Worm (Caenorhabditis elegans) whole organism, L4 larva: ENCODE results near the gene C49F8.15.

Source experiments
- F10B5.3 ChIP-seq: sonication (generic microtip); optimal IDR thresholded peaks from 2 replicates; lab custom pipeline; 2016; ENCODE audit warnings: mild to moderate bottlenecking, missing genetic modification characterization, missing compliant biosample characterization
- T20F7.1 ChIP-seq: fragments of 200-800 bp; sonication (Bioruptor generic); optimal IDR thresholded peaks from 2 replicates; lab custom pipeline; 2018; ENCODE audit warnings: mild to moderate bottlenecking, missing genetic modification characterization, missing compliant biosample characterization
- Y5F2A.4 ChIP-seq: fragments of 200-800 bp; sonication (Bioruptor generic); optimal IDR thresholded peaks from 2 replicates; lab custom pipeline; 2018; ENCODE audit warnings: mild to moderate bottlenecking, missing genetic modification characterization, missing compliant biosample characterization
- daf-16 ChIP-seq, 3 experiments: sonication (generic microtip); optimal IDR thresholded peaks; 2 replicates each; lab custom pipeline; 2016 to 2017; ENCODE audit warnings: missing genetic modification characterization in 3 of 3, missing genetic modification reagents in 3 of 3, mild to moderate bottlenecking in 2 of 3, missing compliant biosample characterization in 2 of 3, missing biosample characterization in 1 of 3, moderate library complexity in 1 of 3
- daf-8 ChIP-seq: fragments of 200-800 bp; sonication (Bioruptor generic); IDR thresholded peaks from 2 replicates; pipeline ENCODE4 v1.3.6; 2022; ENCODE audit warnings: missing genetic modification characterization, missing compliant biosample characterization
- dmd-6 ChIP-seq: fragments of 200-800 bp; sonication (Bioruptor generic); IDR thresholded peaks from 2 replicates; pipeline ENCODE4 v1.3.6; 2022; ENCODE audit warnings: missing genetic modification reagents, missing genetic modification characterization, missing compliant biosample characterization
- dpl-1 ChIP-seq: fragments of 150-350 bp; optimal IDR thresholded peaks from 2 replicates; lab custom pipeline; 2014; ENCODE audit warnings: missing biosample characterization, missing genetic modification reagents, missing genetic modification characterization
- dve-1 ChIP-seq: sonication (generic microtip); optimal IDR thresholded peaks from 2 replicates; lab custom pipeline; 2017; ENCODE audit warnings: antibody characterized with exemption, mild to moderate bottlenecking, missing genetic modification characterization, missing compliant biosample characterization; ENCODE audit not compliant: insufficient read depth
- hlh-11 ChIP-seq: fragments of 200-800 bp; sonication (Bioruptor generic); optimal IDR thresholded peaks from 2 replicates; lab custom pipeline; 2018; ENCODE audit warnings: mild to moderate bottlenecking, missing genetic modification characterization, missing compliant biosample characterization
- hlh-30 ChIP-seq: sonication (generic microtip); optimal IDR thresholded peaks from 2 replicates; lab custom pipeline; 2017; ENCODE audit warnings: antibody characterized with exemption, mild to moderate bottlenecking, missing genetic modification characterization, missing compliant biosample characterization; ENCODE audit not compliant: insufficient read depth
- lin-1 ChIP-seq: fragments of 200-800 bp; sonication (Bioruptor generic); IDR thresholded peaks from 2 replicates; pipeline ENCODE4 v1.3.6; 2022; ENCODE audit warnings: missing genetic modification reagents, missing genetic modification characterization, missing compliant biosample characterization
- lin-15B ChIP-seq: fragments of 150-350 bp; sonication (generic microtip); optimal IDR thresholded peaks from 3 replicates; lab custom pipeline; 2014; ENCODE audit warnings: missing biosample characterization, missing genetic modification characterization
- lin-38 ChIP-seq: fragments of 200-800 bp; sonication (Bioruptor generic); IDR thresholded peaks from 2 replicates; pipeline ENCODE4 v1.3.6; 2022; ENCODE audit warnings: missing genetic modification reagents, missing genetic modification characterization, missing compliant biosample characterization
- lsy-2 ChIP-seq, 2 experiments: fragments of 150-350 bp in 1 of 2; sonication (generic microtip) in 1 of 2; optimal IDR thresholded peaks; 2 replicates each; lab custom pipeline; 2014 to 2017; ENCODE audit warnings: missing biosample characterization in 2 of 2, missing genetic modification characterization in 2 of 2
- madf-5 ChIP-seq, 2 experiments: fragments of 200-800 bp; sonication (Bioruptor generic); IDR thresholded peaks; 2 replicates each; pipeline ENCODE4 v1.3.6; 2022; ENCODE audit warnings: missing compliant biosample characterization in 2 of 2, missing genetic modification characterization in 2 of 2
- mdl-1 ChIP-seq, 2 experiments: fragments of 150-350 bp in 1 of 2; sonication (generic microtip) in 1 of 2; optimal IDR thresholded peaks; 2 replicates each; lab custom pipeline; 2014 to 2017; ENCODE audit warnings: missing biosample characterization in 2 of 2, missing genetic modification characterization in 2 of 2
- mes-2 ChIP-seq: sonication (generic microtip); optimal IDR thresholded peaks from 2 replicates; lab custom pipeline; 2016; ENCODE audit warnings: missing genotype, mild to moderate bottlenecking, missing genetic modification characterization, missing compliant biosample characterization; ENCODE audit not compliant: poor library complexity, severe bottlenecking
- mxl-2 ChIP-seq: fragments of 200-800 bp; sonication (Bioruptor generic); conservative IDR thresholded peaks from 2 replicates; pipeline ENCODE4 v1.3.6; 2022; ENCODE audit warnings: missing genetic modification reagents, missing genetic modification characterization, missing compliant biosample characterization
- mxl-3 ChIP-seq: fragments of 200-800 bp; sonication (Bioruptor generic); optimal IDR thresholded peaks from 2 replicates; lab custom pipeline; 2018; ENCODE audit warnings: mild to moderate bottlenecking, missing genetic modification characterization, missing compliant biosample characterization
- nhr-102 ChIP-seq: sonication (generic microtip); optimal IDR thresholded peaks from 2 replicates; lab custom pipeline; 2016; ENCODE audit warnings: mild to moderate bottlenecking, missing genetic modification characterization, moderate library complexity, missing compliant biosample characterization
- nhr-11 ChIP-seq: fragments of 150-350 bp; optimal IDR thresholded peaks from 2 replicates; lab custom pipeline; 2014; ENCODE audit warnings: missing biosample characterization, missing genetic modification characterization
- nhr-28 ChIP-seq: fragments of 150-350 bp; optimal IDR thresholded peaks from 2 replicates; lab custom pipeline; 2014; ENCODE audit warnings: missing biosample characterization, missing genetic modification characterization
- nhr-48 ChIP-seq: sonication (generic microtip); optimal IDR thresholded peaks from 2 replicates; lab custom pipeline; 2016; ENCODE audit warnings: mild to moderate bottlenecking, missing genetic modification characterization, missing compliant biosample characterization
- nhr-77 ChIP-seq: fragments of 150-350 bp; optimal IDR thresholded peaks from 2 replicates; lab custom pipeline; 2014; ENCODE audit warnings: missing biosample characterization, missing genetic modification characterization
- php-3 ChIP-seq: fragments of 200-800 bp; sonication (Bioruptor generic); IDR thresholded peaks from 2 replicates; pipeline ENCODE4 v1.3.6; 2022; ENCODE audit warnings: missing genetic modification reagents, missing genetic modification characterization, missing compliant biosample characterization
- pqm-1 ChIP-seq: sonication (generic microtip); optimal IDR thresholded peaks from 2 replicates; lab custom pipeline; 2017; ENCODE audit warnings: missing biosample characterization, missing genetic modification characterization
- sdz-12 ChIP-seq: fragments of 200-800 bp; sonication (Bioruptor generic); optimal IDR thresholded peaks from 2 replicates; lab custom pipeline; 2018; ENCODE audit warnings: mild to moderate bottlenecking, missing genetic modification characterization, missing compliant biosample characterization
- spr-3 ChIP-seq: fragments of 200-800 bp; sonication (Bioruptor generic); optimal IDR thresholded peaks from 2 replicates; lab custom pipeline; 2018; ENCODE audit warnings: mild to moderate bottlenecking, missing genetic modification characterization, missing compliant biosample characterization
- tag-97 ChIP-seq: fragments of 200-800 bp; sonication (Bioruptor generic); IDR thresholded peaks from 2 replicates; pipeline ENCODE4 v1.3.6; 2022; ENCODE audit warnings: missing genetic modification characterization, missing compliant biosample characterization
- tra-1 ChIP-seq: fragments of 200-800 bp; sonication (Bioruptor generic); IDR thresholded peaks from 2 replicates; pipeline ENCODE4 v1.3.6; 2022; ENCODE audit warnings: missing genetic modification reagents, missing genetic modification characterization, missing compliant biosample characterization
- unc-62 ChIP-seq, 3 experiments: fragments of 150-350 bp in 1 of 3; sonication (generic microtip); optimal IDR thresholded peaks in 2 of 3; peaks in 1 of 3; 1 replicate in 1 of 3; 2 replicates in 2 of 3; lab custom pipeline; 2014 to 2017; ENCODE audit warnings: missing biosample characterization in 3 of 3, missing genetic modification characterization in 3 of 3, missing genetic modification reagents in 3 of 3, missing genotype in 1 of 3

The C49F8.15 gene

ce11 chrX:13341853-13342252 is 20.5 kb downstream of the C49F8.15 start (continued):
- no peak for TF ChIP-seq lin-15B (tag; lab: Kevin White, UChicago)
- TF ChIP-seq lsy-2 (tag; optimal IDR thresholded peaks at IDR 0.05; lab: Kevin White, UChicago): no peak
- TF ChIP-seq dmd-6 (GFP tag; lab: Robert Waterston, UW): peak; percentile 62

ce11 chrX:13340970-13341369 is 21.4 kb downstream of the C49F8.15 start:
- TF ChIP-seq hlh-11 (peak; percentile 67), dpl-1 (GFP tag; lab: Kevin White, UChicago) (no peak), daf-16 (GFP tag; optimal IDR thresholded peaks at IDR 0.05; lab: Kevin White, UChicago) (peak in 1 of 2 experiments; percentile 81), daf-16 (tag; optimal IDR thresholded peaks at IDR 0.05; lab: Kevin White, UChicago) (no peak), unc-62 (GFP tag; optimal IDR thresholded peaks at IDR 0.05 in 1 of 2; lab: Kevin White, UChicago) (peak in 1 of 2 experiments; percentile 85), unc-62 (tag; optimal IDR thresholded peaks at IDR 0.05; lab: Kevin White, UChicago) (no peak), madf-5 (GFP tag; IDR thresholded peaks at IDR 0.05; lab: Robert Waterston, UW) (no peak), mxl-3 (GFP tag; lab: Kevin White, UChicago) (no peak), nhr-11 (tag; lab: Kevin White, UChicago) (peak; percentile 25), hlh-30 (peak; percentile 46)

- no peak for TF ChIP-seq daf-8 (GFP tag; lab: Robert Waterston, UW)
- no peak for TF ChIP-seq lsy-2 (tag; optimal IDR thresholded peaks at IDR 0.05; lab: Kevin White, UChicago)
- TF ChIP-seq T20F7.1 (GFP tag; lab: Kevin White, UChicago): no peak
- 0 out of 2 replicates have a peak, but pooled peaks have one; percentile 35 for TF ChIP-seq lin-1
- TF ChIP-seq daf-16 (GFP tag; optimal IDR thresholded peaks at IDR 0.05; lab: Kevin White, UChicago): peak in 1 of 2 experiments; percentile 49
- TF ChIP-seq daf-16 (tag; optimal IDR thresholded peaks at IDR 0.05; lab: Kevin White, UChicago): peak; percentile 75
- peak; percentile 37; the same call in 1 of the 2 replicates for TF ChIP-seq php-3 (GFP tag; lab: Robert Waterston, UW)
- no peak for TF ChIP-seq mxl-2 (GFP tag; lab: Robert Waterston, UW)
- TF ChIP-seq nhr-48 (tag; lab: Kevin White, UChicago): peak; percentile 76
- TF ChIP-seq pqm-1: peak; percentile 68
- TF ChIP-seq spr-3 (GFP tag; lab: Kevin White, UChicago): no peak
- peak; percentile 72 for TF ChIP-seq dve-1
- TF ChIP-seq nhr-28 (tag; lab: Kevin White, UChicago): peak; percentile 58
- TF ChIP-seq F10B5.3 (tag; lab: Kevin White, UChicago): no peak
- no peak for TF ChIP-seq tag-97 (GFP tag; lab: Robert Waterston, UW)
- TF ChIP-seq dmd-6 (GFP tag; lab: Robert Waterston, UW): peak; percentile 80
- peak; percentile 46 for TF ChIP-seq nhr-102 (tag; lab: Kevin White, UChicago)
- peak; percentile 70 for TF ChIP-seq hlh-11
- TF ChIP-seq, all 104 proteins: peak for 10
Measured at ce11 chrX:13339029-13339626, 23.3 kb downstream of the C49F8.15 start.

ce11 chrX:13337728-13338127 is 24.7 kb downstream of the C49F8.15 start, which contains the start of gene ptr-24:
Gene ptr-24, plus strand, starts transcription at chrX:13338028.
- TF ChIP-seq spr-3 (GFP tag; lab: Kevin White, UChicago) (no peak), unc-62 (GFP tag; optimal IDR thresholded peaks at IDR 0.05 in 1 of 2; lab: Kevin White, UChicago) (peak in 1 of 2 experiments; percentile 83), unc-62 (tag; optimal IDR thresholded peaks at IDR 0.05; lab: Kevin White, UChicago) (no peak)

ce11 chrX:13337000-13337399 is 25.4 kb downstream of the C49F8.15 start:
- peak; percentile 65 for TF ChIP-seq hlh-30
- TF ChIP-seq lin-38 (GFP tag; lab: Robert Waterston, UW): no peak
- TF ChIP-seq mdl-1 (tag; optimal IDR thresholded peaks at IDR 0.05; lab: Kevin White, UChicago): peak in 1 of 2 experiments; percentile 41
- TF ChIP-seq hlh-11: peak; percentile 9
- TF ChIP-seq, all 104 proteins: peak for 3

ce11 chrX:13333835-13334234 is 28.6 kb downstream of the C49F8.15 start, which contains the start of gene F46G10.4:
Gene F46G10.4, plus strand, starts transcription at chrX:13334046.
- peak; percentile 50 for TF ChIP-seq dve-1
- TF ChIP-seq php-3 (GFP tag; lab: Robert Waterston, UW): 0 out of 2 replicates have a peak, but pooled peaks have one; percentile 23
- TF ChIP-seq dmd-6 (GFP tag; lab: Robert Waterston, UW): peak; percentile 79
- TF ChIP-seq daf-16 (GFP tag; optimal IDR thresholded peaks at IDR 0.05; lab: Kevin White, UChicago): no peak
- peak; percentile 81 for TF ChIP-seq daf-16 (tag; optimal IDR thresholded peaks at IDR 0.05; lab: Kevin White, UChicago)
- no peak for TF ChIP-seq mes-2
- peak; percentile 79 for TF ChIP-seq hlh-11
- TF ChIP-seq Y5F2A.4 (GFP tag; lab: Kevin White, UChicago): no peak
- peak; percentile 61 for TF ChIP-seq nhr-77
- peak; percentile 8 for TF ChIP-seq mxl-3 (GFP tag; lab: Kevin White, UChicago)
- TF ChIP-seq tra-1 (GFP tag; lab: Robert Waterston, UW): 0 out of 2 replicates have a peak, but pooled peaks have one; percentile 29
- peak; percentile 90 for TF ChIP-seq pqm-1
- no peak for TF ChIP-seq sdz-12
- peak in 1 of 2 experiments; percentile 41 for TF ChIP-seq mdl-1 (tag; optimal IDR thresholded peaks at IDR 0.05; lab: Kevin White, UChicago)
- peak; percentile 55 for TF ChIP-seq nhr-28 (tag; lab: Kevin White, UChicago)
- peak; percentile 3 for TF ChIP-seq hlh-30
